Fruit fly (Drosophila melanogaster): ENCODE measurements around the gene CG6023.

- no peak for TF ChIP-seq h (GFP tag; optimal IDR thresholded peaks at IDR 0.05)
- TF ChIP-seq br (GFP tag; optimal IDR thresholded peaks at IDR 0.05) = no peak
Observed at dm6 chrX:18368644-18368998, 47.6 kb upstream of the CG6023 start.
